Fruit fly (Drosophila melanogaster) whole organism, pupa: Measurements from ENCODE around the gene mRpL23.

ENCODE experiments used
- CG10348 ChIP-seq: fragments of 200-800 bp; sonication (Bioruptor generic); IDR thresholded peaks from 2 replicates; pipeline ENCODE4 v1.3.6; 2022; ENCODE audit warnings: missing biosample characterization, missing genetic modification characterization
- CG12605 ChIP-seq: fragments of 200-800 bp; sonication (Bioruptor generic); IDR thresholded peaks from 2 replicates; pipeline ENCODE4 v1.3.6; 2022; ENCODE audit warnings: missing biosample characterization, missing genetic modification characterization
- CG13204 ChIP-seq: fragments of 200-800 bp; sonication (Bioruptor generic); optimal IDR thresholded peaks from 2 replicates; lab custom pipeline; 2018; ENCODE audit warnings: missing biosample characterization, mild to moderate bottlenecking, missing genetic modification characterization, moderate library complexity
- CG14655 ChIP-seq: fragments of 200-800 bp; sonication (Bioruptor generic); optimal IDR thresholded peaks from 3 replicates; lab custom pipeline; 2017; ENCODE audit warnings: mild to moderate bottlenecking, missing biosample characterization, missing genetic modification reagents, missing genetic modification characterization
- CG15710 ChIP-seq: fragments of 200-800 bp; sonication (Bioruptor generic); optimal IDR thresholded peaks from 2 replicates; lab custom pipeline; 2018; ENCODE audit warnings: missing biosample characterization, mild to moderate bottlenecking, missing genetic modification characterization, moderate library complexity
- CG17806 ChIP-seq: fragments of 200-800 bp; sonication (Bioruptor generic); optimal IDR thresholded peaks from 2 replicates; lab custom pipeline; 2018; ENCODE audit warnings: missing biosample characterization, mild to moderate bottlenecking, missing genetic modification characterization, moderate library complexity
- CG32121 ChIP-seq: fragments of 200-800 bp; sonication (Bioruptor generic); IDR thresholded peaks from 2 replicates; pipeline ENCODE4 v1.3.6; 2022; ENCODE audit warnings: missing biosample characterization, missing genetic modification characterization
- CG34367 ChIP-seq: fragments of 200-800 bp; sonication (Bioruptor generic); optimal IDR thresholded peaks from 2 replicates; lab custom pipeline; 2018; ENCODE audit warnings: missing biosample characterization, mild to moderate bottlenecking, missing genetic modification characterization
- CG4496 ChIP-seq: fragments of 200-800 bp; sonication (Bioruptor generic); IDR thresholded peaks from 3 replicates; pipeline ENCODE4 v1.3.6; 2022; ENCODE audit warnings: missing biosample characterization, missing genetic modification characterization
- CG8159 ChIP-seq: fragments of 200-800 bp; sonication (Bioruptor generic); optimal IDR thresholded peaks from 3 replicates; lab custom pipeline; 2018; ENCODE audit warnings: missing biosample characterization, mild to moderate bottlenecking, missing genetic modification characterization, moderate library complexity
- CG8301 ChIP-seq: fragments of 200-800 bp; sonication (Bioruptor generic); optimal IDR thresholded peaks from 2 replicates; lab custom pipeline; 2018; ENCODE audit warnings: missing biosample characterization, mild to moderate bottlenecking, missing genetic modification characterization
- CG9948 ChIP-seq: fragments of 200-800 bp; sonication (Bioruptor generic); optimal IDR thresholded peaks from 2 replicates; lab custom pipeline; 2018; ENCODE audit warnings: missing biosample characterization, mild to moderate bottlenecking, missing genetic modification characterization, moderate library complexity
- D1 ChIP-seq: fragments of 200-800 bp; sonication (Bioruptor generic); optimal IDR thresholded peaks from 2 replicates; lab custom pipeline; 2018; ENCODE audit warnings: missing biosample characterization, mild to moderate bottlenecking, missing genetic modification characterization, moderate library complexity
- EcR ChIP-seq: fragments of 200-800 bp; sonication (Bioruptor generic); optimal IDR thresholded peaks from 3 replicates; lab custom pipeline; 2019; ENCODE audit warnings: missing biosample characterization, missing genetic modification characterization, mild to moderate bottlenecking, moderate library complexity, missing genetic modification reagents
- Ets98B ChIP-seq: fragments of 200-800 bp; sonication (Bioruptor generic); IDR thresholded peaks from 2 replicates; pipeline ENCODE4 v1.3.6; 2022; ENCODE audit warnings: missing biosample characterization, missing genetic modification characterization
- Pif1A ChIP-seq: fragments of 200-800 bp; sonication (Bioruptor generic); optimal IDR thresholded peaks from 3 replicates; lab custom pipeline; 2016; ENCODE audit warnings: missing biosample characterization, missing genetic modification characterization
- Pif1B ChIP-seq: fragments of 200-800 bp; sonication (Bioruptor generic); optimal IDR thresholded peaks from 3 replicates; lab custom pipeline; 2016; ENCODE audit warnings: missing biosample characterization, missing genetic modification characterization
- Snoo ChIP-seq: fragments of 200-800 bp; sonication (Bioruptor generic); optimal IDR thresholded peaks from 3 replicates; lab custom pipeline; 2017; ENCODE audit warnings: missing biosample characterization, mild to moderate bottlenecking, missing genetic modification characterization, inconsistent platforms
- fd96Ca ChIP-seq: fragments of 200-800 bp; sonication (Bioruptor generic); IDR thresholded peaks from 3 replicates; pipeline ENCODE4 v1.3.6; 2022; ENCODE audit warnings: missing biosample characterization, missing genetic modification characterization
- gl ChIP-seq: fragments of 200-800 bp; sonication (Bioruptor generic); optimal IDR thresholded peaks from 2 replicates; lab custom pipeline; 2018; ENCODE audit warnings: missing biosample characterization, mild to moderate bottlenecking, missing genetic modification characterization
- rn ChIP-seq: fragments of 200-800 bp; sonication (Bioruptor generic); IDR thresholded peaks from 2 replicates; pipeline ENCODE4 v1.3.6; 2022; ENCODE audit warnings: missing biosample characterization, missing genetic modification characterization

mRpL23 gene

dm6 chr3L:2378549-2378948 is 5.0 kb upstream of the mRpL23 start:
- TF ChIP-seq CG14655 (GFP tag; lab: Kevin White, UChicago) (no peak), CG13204 (no peak), CG32121 (GFP tag; lab: Robert Waterston, UW) (no peak), CG17806 (tag; lab: Kevin White, UChicago) (no peak), Pif1B (GFP tag; lab: Kevin White, UChicago) (no peak), D1 (tag; lab: Kevin White, UChicago) (no peak), CG15710 (tag; lab: Kevin White, UChicago) (no peak), Ets98B (GFP tag; lab: Robert Waterston, UW) (no peak), Snoo (no peak), CG4496 (GFP tag; lab: Robert Waterston, UW) (no peak), CG8159 (tag; lab: Kevin White, UChicago) (no peak), CG12605 (GFP tag; lab: Robert Waterston, UW) (no peak)

- no peak for TF ChIP-seq EcR (GFP tag; lab: Kevin White, UChicago)
- no peak for TF ChIP-seq CG17806 (tag; lab: Kevin White, UChicago)
- no peak for TF ChIP-seq CG8301 (tag; lab: Kevin White, UChicago)
- TF ChIP-seq Snoo: peak; percentile 3
- no peak for TF ChIP-seq CG4496 (GFP tag; lab: Robert Waterston, UW)
- TF ChIP-seq CG12605 (GFP tag; lab: Robert Waterston, UW): peak; percentile 70
Observed at dm6 chr3L:2377114-2377783, 3.7 kb upstream of the mRpL23 start, which contains the start of the genes CG15877 and Svil. CG15877 (minus strand) TSS chr3L:2377556. Svil (plus strand) TSS chr3L:2377655.

- no peak for TF ChIP-seq D1 (tag; lab: Kevin White, UChicago)
- peak; percentile 29 for TF ChIP-seq CG8159 (tag; lab: Kevin White, UChicago)
- TF ChIP-seq Ets98B (GFP tag; lab: Robert Waterston, UW): no peak
- no peak for TF ChIP-seq gl (tag; lab: Kevin White, UChicago)
- TF ChIP-seq Pif1A: no peak
- peak; percentile 41; the same call in 1 of the 2 replicates for TF ChIP-seq CG32121 (GFP tag; lab: Robert Waterston, UW)
- no peak for TF ChIP-seq CG34367 (tag; lab: Kevin White, UChicago)
- no peak for TF ChIP-seq CG9948 (tag; lab: Kevin White, UChicago)
- TF ChIP-seq fd96Ca: no peak
- no peak for TF ChIP-seq Snoo
- peak; percentile 64 for TF ChIP-seq CG15710 (tag; lab: Kevin White, UChicago)
Observed at dm6 chr3L:2371882-2372281, 1.6 kb downstream of the mRpL23 start, which contains the start of the genes CG1317 and CG8993. CG1317 (minus strand) TSS chr3L:2371939. CG8993 (plus strand) TSS chr3L:2372199.

- no peak for TF ChIP-seq Pif1B (GFP tag; lab: Kevin White, UChicago)
- no peak for TF ChIP-seq CG12605 (GFP tag; lab: Robert Waterston, UW)
- no peak for TF ChIP-seq CG15710 (tag; lab: Kevin White, UChicago)
- TF ChIP-seq Pif1A: no peak
- no peak for TF ChIP-seq CG9948 (tag; lab: Kevin White, UChicago)
- no peak for TF ChIP-seq CG14655 (GFP tag; lab: Kevin White, UChicago)
Observed at dm6 chr3L:2360257-2360656, 13.2 kb downstream of the mRpL23 start, which contains the start of gene CG13801. CG13801 (plus strand) TSS chr3L:2360557.

dm6 chr3L:2332228-2332627 is 41.3 kb downstream of the mRpL23 start:
- TF ChIP-seq CG34367 (tag; lab: Kevin White, UChicago) (no peak), fd96Ca (no peak), CG8159 (tag; lab: Kevin White, UChicago) (no peak), CG14655 (GFP tag; lab: Kevin White, UChicago) (no peak), Pif1A (no peak), CG9948 (tag; lab: Kevin White, UChicago) (no peak), Pif1B (GFP tag; lab: Kevin White, UChicago) (no peak), D1 (tag; lab: Kevin White, UChicago) (no peak), Ets98B (GFP tag; lab: Robert Waterston, UW) (no peak)

- TF ChIP-seq CG34367 (tag; lab: Kevin White, UChicago): no peak
Observed at dm6 chr3L:2328804-2329203, 44.7 kb downstream of the mRpL23 start.

dm6 chr3L:2325276-2325675 is 48.2 kb downstream of the mRpL23 start:
- TF ChIP-seq CG34367 (tag; lab: Kevin White, UChicago): no peak
- TF ChIP-seq CG10348 (GFP tag; lab: Robert Waterston, UW): no peak
- TF ChIP-seq CG9948 (tag; lab: Kevin White, UChicago): no peak
- no peak for TF ChIP-seq D1 (tag; lab: Kevin White, UChicago)
- TF ChIP-seq Snoo: no peak
- no peak for TF ChIP-seq CG32121 (GFP tag; lab: Robert Waterston, UW)
- no peak for TF ChIP-seq gl (tag; lab: Kevin White, UChicago)
- TF ChIP-seq CG12605 (GFP tag; lab: Robert Waterston, UW): no peak
- TF ChIP-seq rn (GFP tag; lab: Robert Waterston, UW): no peak
- no peak for TF ChIP-seq Pif1A
- TF ChIP-seq EcR (GFP tag; lab: Kevin White, UChicago): no peak
- TF ChIP-seq Pif1B (GFP tag; lab: Kevin White, UChicago): no peak
- no peak for TF ChIP-seq CG15710 (tag; lab: Kevin White, UChicago)
- no peak for TF ChIP-seq CG8301 (tag; lab: Kevin White, UChicago)
